Worm (Caenorhabditis elegans) whole organism, L4 larva: ENCODE data around the gene T06C12.11.

ENCODE experiments used
- F26F4.8 ChIP-seq: fragments of 200-800 bp; sonication (Bioruptor generic); conservative IDR thresholded peaks from 2 replicates; pipeline ENCODE4 v1.3.6; 2022; ENCODE audit warnings: missing genetic modification characterization, missing compliant biosample characterization
- R02D3.7 ChIP-seq: fragments of 150-350 bp; sonication (generic microtip); optimal IDR thresholded peaks from 3 replicates; lab custom pipeline; 2014; ENCODE audit warnings: missing biosample characterization, missing genetic modification characterization
- Y105C5A.15 ChIP-seq: fragments of 200-800 bp; sonication (Bioruptor generic); IDR thresholded peaks from 2 replicates; pipeline ENCODE4 v1.3.6; 2022; ENCODE audit warnings: missing genetic modification characterization, missing compliant biosample characterization
- Y48G9A.11 ChIP-seq: fragments of 200-800 bp; sonication (Bioruptor generic); IDR thresholded peaks from 2 replicates; pipeline ENCODE4 v1.3.6; 2022; ENCODE audit warnings: missing genetic modification reagents, missing genetic modification characterization, missing compliant biosample characterization
- ZK337.2 ChIP-seq: fragments of 200-800 bp; sonication (Bioruptor generic); IDR thresholded peaks from 2 replicates; pipeline ENCODE4 v1.3.6; 2022; ENCODE audit warnings: missing genetic modification reagents, missing genetic modification characterization, missing compliant biosample characterization
- ZK546.5 ChIP-seq, 2 experiments: sonication (generic microtip); optimal IDR thresholded peaks; 2 replicates each; lab custom pipeline; 2017; ENCODE audit warnings: missing biosample characterization in 2 of 2, missing genetic modification characterization in 2 of 2
- ama-1 ChIP-seq: fragments of 150-350 bp; optimal IDR thresholded peaks from 2 replicates; lab custom pipeline; 2014; ENCODE audit warnings: inconsistent platforms, mixed read lengths
- ceh-20 ChIP-seq: fragments of 200-800 bp; sonication (Bioruptor generic); IDR thresholded peaks from 2 replicates; pipeline ENCODE4 v1.3.6; 2022; ENCODE audit warnings: missing genetic modification reagents, missing genetic modification characterization, missing compliant biosample characterization
- ceh-28 ChIP-seq: fragments of 150-350 bp; optimal IDR thresholded peaks from 2 replicates; lab custom pipeline; 2014; ENCODE audit warnings: missing biosample characterization, missing genetic modification reagents, missing genetic modification characterization
- ceh-44 ChIP-seq: fragments of 200-800 bp; sonication (Bioruptor generic); IDR thresholded peaks from 2 replicates; pipeline ENCODE4 v1.3.6; 2022; ENCODE audit warnings: missing genetic modification reagents, missing genetic modification characterization, missing compliant biosample characterization
- ceh-62 ChIP-seq: sonication (generic microtip); optimal IDR thresholded peaks from 2 replicates; lab custom pipeline; 2017; ENCODE audit warnings: missing biosample characterization, missing genetic modification characterization
- ces-1 ChIP-seq: fragments of 150-350 bp; sonication (generic microtip); optimal IDR thresholded peaks from 4 replicates; lab custom pipeline; 2014; ENCODE audit warnings: missing biosample characterization, missing genetic modification reagents, missing genetic modification characterization
- cey-2 ChIP-seq: sonication (generic microtip); optimal IDR thresholded peaks from 3 replicates; lab custom pipeline; 2017; ENCODE audit warnings: missing genetic modification characterization, mild to moderate bottlenecking, missing compliant biosample characterization, antibody characterized with exemption, borderline replicate concordance; ENCODE audit not compliant: insufficient read depth
- ctbp-1 ChIP-seq: fragments of 200-800 bp; sonication (Bioruptor generic); IDR thresholded peaks from 2 replicates; pipeline ENCODE4 v1.3.6; 2022; ENCODE audit warnings: missing genetic modification reagents, missing genetic modification characterization, missing compliant biosample characterization
- daf-16 ChIP-seq, 3 experiments: sonication (generic microtip); optimal IDR thresholded peaks; 2 replicates each; lab custom pipeline; 2016 to 2017; ENCODE audit warnings: missing genetic modification characterization in 3 of 3, missing genetic modification reagents in 3 of 3, mild to moderate bottlenecking in 2 of 3, missing compliant biosample characterization in 2 of 3, missing biosample characterization in 1 of 3, moderate library complexity in 1 of 3
- daf-19 ChIP-seq: fragments of 200-800 bp; sonication (Bioruptor generic); conservative IDR thresholded peaks from 2 replicates; pipeline ENCODE4 v1.3.6; 2022; ENCODE audit warnings: missing genetic modification characterization, missing compliant biosample characterization
- daf-8 ChIP-seq: fragments of 200-800 bp; sonication (Bioruptor generic); IDR thresholded peaks from 2 replicates; pipeline ENCODE4 v1.3.6; 2022; ENCODE audit warnings: missing genetic modification characterization, missing compliant biosample characterization
- dmd-6 ChIP-seq: fragments of 200-800 bp; sonication (Bioruptor generic); IDR thresholded peaks from 2 replicates; pipeline ENCODE4 v1.3.6; 2022; ENCODE audit warnings: missing genetic modification reagents, missing genetic modification characterization, missing compliant biosample characterization
- dmd-9 ChIP-seq: fragments of 200-800 bp; sonication (Bioruptor generic); IDR thresholded peaks from 2 replicates; pipeline ENCODE4 v1.3.6; 2022; ENCODE audit warnings: missing genetic modification reagents, missing genetic modification characterization, missing compliant biosample characterization
- dpl-1 ChIP-seq: fragments of 150-350 bp; optimal IDR thresholded peaks from 2 replicates; lab custom pipeline; 2014; ENCODE audit warnings: missing biosample characterization, missing genetic modification reagents, missing genetic modification characterization
- dve-1 ChIP-seq: sonication (generic microtip); optimal IDR thresholded peaks from 2 replicates; lab custom pipeline; 2017; ENCODE audit warnings: antibody characterized with exemption, mild to moderate bottlenecking, missing genetic modification characterization, missing compliant biosample characterization; ENCODE audit not compliant: insufficient read depth
- fos-1 ChIP-seq: fragments of 150-350 bp; optimal IDR thresholded peaks from 2 replicates; lab custom pipeline; 2014; ENCODE audit warnings: missing biosample characterization, missing genetic modification characterization
- hlh-11 ChIP-seq: fragments of 200-800 bp; sonication (Bioruptor generic); optimal IDR thresholded peaks from 2 replicates; lab custom pipeline; 2018; ENCODE audit warnings: mild to moderate bottlenecking, missing genetic modification characterization, missing compliant biosample characterization
- hlh-30 ChIP-seq: sonication (generic microtip); optimal IDR thresholded peaks from 2 replicates; lab custom pipeline; 2017; ENCODE audit warnings: antibody characterized with exemption, mild to moderate bottlenecking, missing genetic modification characterization, missing compliant biosample characterization; ENCODE audit not compliant: insufficient read depth
- hmg-1.1 ChIP-seq: fragments of 200-800 bp; sonication (Bioruptor generic); IDR thresholded peaks from 2 replicates; pipeline ENCODE4 v1.3.6; 2022; ENCODE audit warnings: missing genetic modification reagents, missing genetic modification characterization, missing compliant biosample characterization
- lim-7 ChIP-seq: fragments of 200-800 bp; sonication (Bioruptor generic); IDR thresholded peaks from 2 replicates; pipeline ENCODE4 v1.3.6; 2022; ENCODE audit warnings: missing genetic modification characterization, missing compliant biosample characterization
- lin-13 ChIP-seq: fragments of 150-350 bp; optimal IDR thresholded peaks from 2 replicates; lab custom pipeline; 2014; ENCODE audit warnings: missing biosample characterization, missing genetic modification reagents, missing genetic modification characterization
- lin-29 ChIP-seq: fragments of 200-800 bp; sonication (Bioruptor generic); IDR thresholded peaks from 2 replicates; pipeline ENCODE4 v1.3.6; 2022; ENCODE audit warnings: missing genetic modification reagents, missing genetic modification characterization, missing compliant biosample characterization
- mxl-2 ChIP-seq: fragments of 200-800 bp; sonication (Bioruptor generic); conservative IDR thresholded peaks from 2 replicates; pipeline ENCODE4 v1.3.6; 2022; ENCODE audit warnings: missing genetic modification reagents, missing genetic modification characterization, missing compliant biosample characterization
- nhr-10 ChIP-seq: fragments of 150-350 bp; optimal IDR thresholded peaks from 2 replicates; lab custom pipeline; 2014; ENCODE audit warnings: missing biosample characterization, missing genetic modification characterization
- nhr-237 ChIP-seq: sonication (generic microtip); optimal IDR thresholded peaks from 2 replicates; lab custom pipeline; 2017; ENCODE audit warnings: missing biosample characterization, missing genetic modification characterization
- nhr-41 ChIP-seq: fragments of 200-800 bp; sonication (Bioruptor generic); IDR thresholded peaks from 2 replicates; pipeline ENCODE4 v1.3.6; 2022; ENCODE audit warnings: missing genetic modification reagents, missing genetic modification characterization, missing compliant biosample characterization
- nhr-77 ChIP-seq: fragments of 150-350 bp; optimal IDR thresholded peaks from 2 replicates; lab custom pipeline; 2014; ENCODE audit warnings: missing biosample characterization, missing genetic modification characterization
- php-3 ChIP-seq: fragments of 200-800 bp; sonication (Bioruptor generic); IDR thresholded peaks from 2 replicates; pipeline ENCODE4 v1.3.6; 2022; ENCODE audit warnings: missing genetic modification reagents, missing genetic modification characterization, missing compliant biosample characterization
- pqm-1 ChIP-seq: sonication (generic microtip); optimal IDR thresholded peaks from 2 replicates; lab custom pipeline; 2017; ENCODE audit warnings: missing biosample characterization, missing genetic modification characterization
- rbr-2 ChIP-seq: sonication (generic microtip); optimal IDR thresholded peaks from 2 replicates; lab custom pipeline; 2016; ENCODE audit warnings: missing genotype, missing genetic modification characterization, missing compliant biosample characterization
- saeg-2 ChIP-seq: fragments of 200-800 bp; sonication (Bioruptor generic); IDR thresholded peaks from 2 replicates; pipeline ENCODE4 v1.3.6; 2022; ENCODE audit warnings: missing genetic modification reagents, missing genetic modification characterization, missing compliant biosample characterization
- sdz-12 ChIP-seq: fragments of 200-800 bp; sonication (Bioruptor generic); optimal IDR thresholded peaks from 2 replicates; lab custom pipeline; 2018; ENCODE audit warnings: mild to moderate bottlenecking, missing genetic modification characterization, missing compliant biosample characterization
- snpc-1.2 ChIP-seq: fragments of 200-800 bp; sonication (Bioruptor generic); IDR thresholded peaks from 2 replicates; pipeline ENCODE4 v1.3.6; 2022; ENCODE audit warnings: missing genetic modification reagents, missing genetic modification characterization, missing compliant biosample characterization
- snpc-4 ChIP-seq: fragments of 150-350 bp; optimal IDR thresholded peaks from 2 replicates; lab custom pipeline; 2014; ENCODE audit warnings: missing biosample characterization, missing genetic modification characterization
- spr-1 ChIP-seq: sonication (generic microtip); optimal IDR thresholded peaks from 2 replicates; lab custom pipeline; 2016; ENCODE audit warnings: mild to moderate bottlenecking, missing genetic modification characterization, missing compliant biosample characterization
- tag-97 ChIP-seq: fragments of 200-800 bp; sonication (Bioruptor generic); IDR thresholded peaks from 2 replicates; pipeline ENCODE4 v1.3.6; 2022; ENCODE audit warnings: missing genetic modification characterization, missing compliant biosample characterization
- tra-1 ChIP-seq: fragments of 200-800 bp; sonication (Bioruptor generic); IDR thresholded peaks from 2 replicates; pipeline ENCODE4 v1.3.6; 2022; ENCODE audit warnings: missing genetic modification reagents, missing genetic modification characterization, missing compliant biosample characterization
- unc-130 ChIP-seq: sonication (generic microtip); optimal IDR thresholded peaks from 2 replicates; lab custom pipeline; 2016; ENCODE audit warnings: missing genetic modification reagents, missing genetic modification characterization, missing compliant biosample characterization
- unc-62 ChIP-seq, 3 experiments: fragments of 150-350 bp in 1 of 3; sonication (generic microtip); optimal IDR thresholded peaks in 2 of 3; peaks in 1 of 3; 1 replicate in 1 of 3; 2 replicates in 2 of 3; lab custom pipeline; 2014 to 2017; ENCODE audit warnings: missing biosample characterization in 3 of 3, missing genetic modification characterization in 3 of 3, missing genetic modification reagents in 3 of 3, missing genotype in 1 of 3
- vab-7 ChIP-seq: fragments of 200-800 bp; sonication (Bioruptor generic); IDR thresholded peaks from 2 replicates; pipeline ENCODE4 v1.3.6; 2022; ENCODE audit warnings: missing genetic modification reagents, missing genetic modification characterization, missing compliant biosample characterization
- zfp-2 ChIP-seq: sonication (generic microtip); optimal IDR thresholded peaks from 2 replicates; lab custom pipeline; 2016; ENCODE audit warnings: mild to moderate bottlenecking, missing genetic modification characterization, missing compliant biosample characterization
- zip-2 ChIP-seq: fragments of 150-350 bp; optimal IDR thresholded peaks from 2 replicates; lab custom pipeline; 2014; ENCODE audit warnings: missing biosample characterization, missing genetic modification characterization
- ztf-11 ChIP-seq: fragments of 150-350 bp; optimal IDR thresholded peaks from 2 replicates; lab custom pipeline; 2014; ENCODE audit warnings: missing biosample characterization, missing genetic modification characterization

Gene T06C12.11

DNA sequence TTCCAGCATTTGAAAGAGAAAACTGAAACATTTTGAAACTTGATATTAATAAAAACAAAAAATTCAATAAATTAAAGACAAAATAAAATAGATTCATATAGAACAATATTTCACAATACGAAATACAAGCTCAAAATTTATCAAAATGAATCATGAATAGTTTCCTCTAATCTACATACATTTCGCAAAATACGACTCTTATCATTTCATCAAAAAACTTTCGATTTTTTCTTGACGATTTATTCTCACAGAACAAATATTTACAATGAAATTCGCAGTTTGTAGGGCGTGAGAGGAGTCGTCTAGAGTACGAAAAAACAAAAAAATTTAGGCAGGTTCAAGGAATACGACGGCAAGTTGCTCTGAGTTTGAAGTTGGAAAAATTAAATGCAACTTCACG is 2.7 kb upstream of the T06C12.11 start (continued):
- no peak for TF ChIP-seq daf-19 (GFP tag; lab: Robert Waterston, UW)
- no peak for TF ChIP-seq ama-1 (lab: Kevin White, UChicago)
- no peak for TF ChIP-seq ceh-62 (tag; lab: Kevin White, UChicago)
- TF ChIP-seq unc-62 (GFP tag; optimal IDR thresholded peaks at IDR 0.05 in 1 of 2; lab: Kevin White, UChicago), result no peak
- TF ChIP-seq unc-62 (tag; optimal IDR thresholded peaks at IDR 0.05; lab: Kevin White, UChicago), result no peak
- TF ChIP-seq F26F4.8 (GFP tag; lab: Robert Waterston, UW), result no peak
- TF ChIP-seq unc-130 (GFP tag; lab: Kevin White, UChicago), result no peak

DNA sequence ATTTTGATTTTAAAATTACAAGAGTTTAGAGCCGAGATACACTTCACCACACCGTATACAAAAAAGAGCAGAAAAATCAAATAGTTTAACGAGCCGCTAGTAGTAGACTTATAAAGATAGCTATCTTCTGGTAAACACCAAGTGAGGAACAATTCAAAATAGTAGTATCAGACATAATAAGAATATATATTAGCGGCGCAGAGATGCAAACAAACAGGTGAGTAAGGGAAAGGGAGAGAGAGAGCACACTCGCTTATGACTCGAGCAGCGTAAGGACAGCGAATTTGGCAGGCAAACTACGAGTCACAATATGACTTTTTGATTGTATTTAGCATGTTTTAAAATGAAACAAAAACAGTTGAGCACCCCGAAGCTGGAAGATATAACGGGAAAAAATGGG is 1.5 kb upstream of the T06C12.11 start:
- TF ChIP-seq ZK337.2 (GFP tag; lab: Robert Waterston, UW) (no peak), dmd-9 (GFP tag; lab: Robert Waterston, UW) (no peak), daf-16 (GFP tag; optimal IDR thresholded peaks at IDR 0.05; lab: Kevin White, UChicago) (no peak), daf-16 (tag; optimal IDR thresholded peaks at IDR 0.05; lab: Kevin White, UChicago) (peak; percentile 89), snpc-1.2 (GFP tag; lab: Robert Waterston, UW) (no peak), php-3 (GFP tag; lab: Robert Waterston, UW) (0 out of 2 replicates have a peak, but pooled peaks have one; percentile 6), dve-1 (tag; lab: Kevin White, UChicago) (peak; percentile 59), ctbp-1 (GFP tag; lab: Robert Waterston, UW) (no peak), lin-29 (GFP tag; lab: Robert Waterston, UW) (no peak), dpl-1 (GFP tag; lab: Kevin White, UChicago) (no peak), cey-2 (no peak), lim-7 (GFP tag; lab: Robert Waterston, UW) (no peak), snpc-4 (tag; lab: Kevin White, UChicago) (no peak), dmd-6 (GFP tag; lab: Robert Waterston, UW) (peak; percentile 61), tra-1 (no peak), ama-1 (lab: Kevin White, UChicago) (no peak), hlh-11 (tag; lab: Kevin White, UChicago) (peak; percentile 67), pqm-1 (tag; lab: Kevin White, UChicago) (peak; percentile 70), ZK546.5 (tag; optimal IDR thresholded peaks at IDR 0.05; lab: Kevin White, UChicago) (no peak), daf-19 (GFP tag; lab: Robert Waterston, UW) (no peak), lin-13 (no peak), ceh-28 (tag; lab: Kevin White, UChicago) (no peak), sdz-12 (GFP tag; lab: Kevin White, UChicago) (no peak), rbr-2 (no peak), R02D3.7 (no peak), nhr-41 (GFP tag; lab: Robert Waterston, UW) (no peak), hlh-30 (peak; percentile 28), mxl-2 (GFP tag; lab: Robert Waterston, UW) (no peak), nhr-10 (tag; lab: Kevin White, UChicago) (no peak), tag-97 (GFP tag; lab: Robert Waterston, UW) (no peak), hmg-1.1 (GFP tag; lab: Robert Waterston, UW) (no peak), nhr-237 (no peak), Y105C5A.15 (no peak), spr-1 (tag; lab: Kevin White, UChicago) (no peak), fos-1 (tag; lab: Kevin White, UChicago) (no peak), vab-7 (GFP tag; lab: Robert Waterston, UW) (no peak), ztf-11 (no peak), zip-2 (tag; lab: Kevin White, UChicago) (no peak), ces-1 (GFP tag; lab: Kevin White, UChicago) (no peak), saeg-2 (no peak), ceh-44 (GFP tag; lab: Robert Waterston, UW) (no peak), zfp-2 (tag; lab: Kevin White, UChicago) (no peak), Y48G9A.11 (GFP tag; lab: Robert Waterston, UW) (no peak), nhr-77 (tag; lab: Kevin White, UChicago) (peak; percentile 24), daf-8 (GFP tag; lab: Robert Waterston, UW) (no peak), ceh-20 (no peak)
